Worm (Caenorhabditis elegans) whole organism, young adult: ENCODE measurements around the gene lgc-31.

Experiments
- aptf-3 ChIP-seq: fragments of 200-800 bp; sonication (Bioruptor generic); IDR thresholded peaks from 2 replicates; pipeline ENCODE4 v1.3.6; 2022; ENCODE audit warnings: missing genetic modification characterization, missing compliant biosample characterization
- snpc-1.3 ChIP-seq: sonication (generic microtip); optimal IDR thresholded peaks from 2 replicates; lab custom pipeline; 2017; ENCODE audit warnings: missing genetic modification characterization, mild to moderate bottlenecking, missing compliant biosample characterization, antibody characterized with exemption, moderate library complexity, missing genotype, missing genetic modification reagents; ENCODE audit not compliant: insufficient read depth

- TF ChIP-seq snpc-1.3 (tag; lab: Kevin White, UChicago), result no peak
- TF ChIP-seq aptf-3 (GFP tag; lab: Robert Waterston, UW), result no peak
These were observed 41.7 kb upstream of the lgc-31 start for ce11 chrV:15563477-15563876.
